Worm (Caenorhabditis elegans) whole organism, early embryonic: Measurements from ENCODE around the gene F27D9.2.

ENCODE experiments used
- B0310.2 ChIP-seq: sonication (generic microtip); optimal IDR thresholded peaks from 2 replicates; lab custom pipeline; 2016; ENCODE audit warnings: mild to moderate bottlenecking, missing genetic modification characterization, missing compliant biosample characterization
- F13C5.2 ChIP-seq: sonication (generic microtip); optimal IDR thresholded peaks from 2 replicates; lab custom pipeline; 2017; ENCODE audit warnings: mild to moderate bottlenecking, missing genetic modification characterization, inconsistent platforms, missing compliant biosample characterization
- aly-1 ChIP-seq: sonication (generic microtip); optimal IDR thresholded peaks from 2 replicates; lab custom pipeline; 2016; ENCODE audit warnings: missing genetic modification characterization, missing compliant biosample characterization
- ama-1 ChIP-seq: fragments of 150-350 bp; optimal IDR thresholded peaks from 2 replicates; lab custom pipeline; 2014
- ceh-13 ChIP-seq: fragments of 200-800 bp; sonication (Bioruptor generic); optimal IDR thresholded peaks from 2 replicates; lab custom pipeline; 2018; ENCODE audit warnings: mild to moderate bottlenecking, missing genetic modification characterization, missing compliant biosample characterization
- ceh-36 ChIP-seq: sonication (generic microtip); optimal IDR thresholded peaks from 2 replicates; lab custom pipeline; 2016; ENCODE audit warnings: missing genetic modification characterization, inconsistent platforms, missing compliant biosample characterization
- ets-7 ChIP-seq: sonication (generic microtip); optimal IDR thresholded peaks from 2 replicates; lab custom pipeline; 2016; ENCODE audit warnings: missing genotype, missing genetic modification characterization, missing compliant biosample characterization
- flt-1 ChIP-seq: fragments of 200-800 bp; sonication (Bioruptor generic); IDR thresholded peaks from 2 replicates; pipeline ENCODE4 v1.3.6; 2022; ENCODE audit warnings: missing genetic modification characterization, missing compliant biosample characterization
- hmbx-1 ChIP-seq: sonication (generic microtip); optimal IDR thresholded peaks from 2 replicates; lab custom pipeline; 2016; ENCODE audit warnings: mild to moderate bottlenecking, missing genetic modification characterization, missing compliant biosample characterization
- hmg-4 ChIP-seq: fragments of 200-800 bp; sonication (Bioruptor generic); optimal IDR thresholded peaks from 2 replicates; lab custom pipeline; 2018; ENCODE audit warnings: mild to moderate bottlenecking, missing genetic modification characterization, missing compliant biosample characterization
- hnd-1 ChIP-seq: sonication (generic microtip); optimal IDR thresholded peaks from 2 replicates; lab custom pipeline; 2016; ENCODE audit warnings: missing genetic modification characterization, missing compliant biosample characterization
- pes-1 ChIP-seq: fragments of 200-800 bp; sonication (Bioruptor generic); IDR thresholded peaks from 2 replicates; pipeline ENCODE4 v1.3.6; 2022; ENCODE audit warnings: missing genetic modification reagents, missing genetic modification characterization, missing compliant biosample characterization
- scrt-1 ChIP-seq: fragments of 200-800 bp; sonication (Bioruptor generic); IDR thresholded peaks from 2 replicates; pipeline ENCODE4 v1.3.6; 2022; ENCODE audit warnings: missing genetic modification characterization, missing compliant biosample characterization
- sea-1 ChIP-seq: fragments of 200-800 bp; sonication (Bioruptor generic); conservative IDR thresholded peaks from 2 replicates; pipeline ENCODE4 v1.3.6; 2022; ENCODE audit warnings: missing genetic modification characterization, missing compliant biosample characterization
- tbx-11 ChIP-seq: fragments of 200-800 bp; sonication (Bioruptor generic); IDR thresholded peaks from 2 replicates; pipeline ENCODE4 v1.3.6; 2022; ENCODE audit warnings: missing genetic modification characterization, missing compliant biosample characterization
- tbx-37 ChIP-seq: fragments of 200-800 bp; sonication (Bioruptor generic); conservative IDR thresholded peaks from 2 replicates; pipeline ENCODE4 v1.3.6; 2022; ENCODE audit warnings: missing genetic modification reagents, missing genetic modification characterization, missing compliant biosample characterization
- tra-4 ChIP-seq: sonication (generic microtip); optimal IDR thresholded peaks from 2 replicates; lab custom pipeline; 2017; ENCODE audit warnings: missing genetic modification characterization, missing compliant biosample characterization

The F27D9.2 gene

ce11 chrX:7672693-7673092 is at the start of gene F27D9.2:
F27D9.2 (plus strand) TSS chrX:7672993.
- TF ChIP-seq scrt-1 (GFP tag; lab: Robert Waterston, UW) (no peak), ama-1 (lab: Kevin White, UChicago) (no peak), B0310.2 (tag; lab: Kevin White, UChicago) (no peak), tra-4 (no peak), F13C5.2 (tag; lab: Kevin White, UChicago) (no peak), aly-1 (no peak), hnd-1 (tag; lab: Kevin White, UChicago) (no peak), pes-1 (no peak)

- no peak for TF ChIP-seq tbx-37 (GFP tag; lab: Robert Waterston, UW)
- TF ChIP-seq B0310.2 (tag; lab: Kevin White, UChicago), result no peak
- no peak for TF ChIP-seq ets-7 (tag; lab: Kevin White, UChicago)
- TF ChIP-seq ceh-36 (tag; lab: Kevin White, UChicago), result no peak
- TF ChIP-seq tra-4, result no peak
- no peak for TF ChIP-seq sea-1 (GFP tag; lab: Robert Waterston, UW)
- TF ChIP-seq scrt-1 (GFP tag; lab: Robert Waterston, UW), result no peak
- no peak for TF ChIP-seq ama-1 (lab: Kevin White, UChicago)
- TF ChIP-seq F13C5.2 (tag; lab: Kevin White, UChicago), result no peak
- TF ChIP-seq tbx-11 (GFP tag; lab: Robert Waterston, UW), result no peak
- no peak for TF ChIP-seq hmbx-1
- TF ChIP-seq hnd-1 (tag; lab: Kevin White, UChicago), result no peak
- TF ChIP-seq pes-1, result no peak
- no peak for TF ChIP-seq aly-1
- TF ChIP-seq ceh-13 (GFP tag; lab: Kevin White, UChicago), result no peak
- TF ChIP-seq hmg-4 (GFP tag; lab: Kevin White, UChicago), result no peak
Observed at ce11 chrX:7627351-7627750, 45.4 kb upstream of the F27D9.2 start, which contains the start of gene nlp-61. nlp-61 (plus strand) TSS chrX:7627651.

ce11 chrX:7636037-7636436 is 36.8 kb upstream of the F27D9.2 start:
- TF ChIP-seq ama-1 (lab: Kevin White, UChicago) (no peak), ceh-13 (GFP tag; lab: Kevin White, UChicago) (no peak), scrt-1 (GFP tag; lab: Robert Waterston, UW) (no peak)

- TF ChIP-seq aly-1 (no peak), hmbx-1 (no peak), tbx-37 (GFP tag; lab: Robert Waterston, UW) (no peak), flt-1 (GFP tag; lab: Robert Waterston, UW) (no peak), B0310.2 (tag; lab: Kevin White, UChicago) (no peak), ceh-13 (GFP tag; lab: Kevin White, UChicago) (no peak), pes-1 (no peak), sea-1 (GFP tag; lab: Robert Waterston, UW) (no peak), ceh-36 (tag; lab: Kevin White, UChicago) (no peak), scrt-1 (GFP tag; lab: Robert Waterston, UW) (no peak), tbx-11 (GFP tag; lab: Robert Waterston, UW) (no peak), hnd-1 (tag; lab: Kevin White, UChicago) (no peak), hmg-4 (GFP tag; lab: Kevin White, UChicago) (no peak), ama-1 (lab: Kevin White, UChicago) (no peak), tra-4 (no peak), F13C5.2 (tag; lab: Kevin White, UChicago) (no peak)
Observed at ce11 chrX:7638790-7639189, 34.0 kb upstream of the F27D9.2 start.

ce11 chrX:7640391-7640790 is 32.4 kb upstream of the F27D9.2 start:
- TF ChIP-seq B0310.2 (tag; lab: Kevin White, UChicago) (no peak), aly-1 (no peak), tbx-11 (GFP tag; lab: Robert Waterston, UW) (no peak), F13C5.2 (tag; lab: Kevin White, UChicago) (no peak), tbx-37 (GFP tag; lab: Robert Waterston, UW) (no peak), tra-4 (no peak)

- TF ChIP-seq tra-4 (no peak), aly-1 (no peak), B0310.2 (tag; lab: Kevin White, UChicago) (no peak), scrt-1 (GFP tag; lab: Robert Waterston, UW) (no peak)
Observed at ce11 chrX:7640811-7641210, 32.0 kb upstream of the F27D9.2 start.

- no peak for TF ChIP-seq F13C5.2 (tag; lab: Kevin White, UChicago)
- TF ChIP-seq hmbx-1, result no peak
- TF ChIP-seq ama-1 (lab: Kevin White, UChicago), result no peak
- TF ChIP-seq aly-1, result no peak
- no peak for TF ChIP-seq scrt-1 (GFP tag; lab: Robert Waterston, UW)
- TF ChIP-seq B0310.2 (tag; lab: Kevin White, UChicago), result no peak
- TF ChIP-seq sea-1 (GFP tag; lab: Robert Waterston, UW), result no peak
Observed at ce11 chrX:7645313-7645712, 27.5 kb upstream of the F27D9.2 start, which contains the start of gene F26A10.2. F26A10.2 (minus strand) TSS chrX:7645413.

- TF ChIP-seq hmg-4 (GFP tag; lab: Kevin White, UChicago) (peak; percentile 64), ceh-13 (GFP tag; lab: Kevin White, UChicago) (no peak), aly-1 (peak; percentile 49), tbx-37 (GFP tag; lab: Robert Waterston, UW) (0 out of 2 replicates have a peak, but pooled peaks have one; percentile 15)
Observed at ce11 chrX:7651219-7651958, 21.4 kb upstream of the F27D9.2 start.
